Fruit fly (Drosophila melanogaster) whole organism, embryonic: Measurements from ENCODE around the gene E23.

Experiments
- Bgb ChIP-seq: fragments of 200-800 bp; sonication (Bioruptor generic); IDR thresholded peaks from 2 replicates; pipeline ENCODE4 v1.3.6; 2022; ENCODE audit warnings: missing biosample characterization, missing genetic modification characterization; ENCODE audit not compliant: partially characterized antibody
- Blimp-1 ChIP-seq: fragments of 200-800 bp; sonication (Bioruptor generic); optimal IDR thresholded peaks from 3 replicates; lab custom pipeline; 2018; ENCODE audit warnings: missing biosample characterization, missing genetic modification characterization, mild to moderate bottlenecking, moderate library complexity, missing genetic modification reagents
- CG11695 ChIP-seq: fragments of 200-800 bp; sonication (Bioruptor generic); IDR thresholded peaks from 3 replicates; pipeline ENCODE4 v1.3.6; 2022; ENCODE audit warnings: missing biosample characterization, missing genetic modification characterization
- CG12104 ChIP-seq: fragments of 200-800 bp; sonication (Bioruptor generic); optimal IDR thresholded peaks from 3 replicates; lab custom pipeline; 2016; ENCODE audit warnings: missing biosample characterization, missing genetic modification characterization
- CG13287 ChIP-seq: fragments of 200-800 bp; sonication (Bioruptor generic); IDR thresholded peaks from 2 replicates; pipeline ENCODE4 v1.3.6; 2022; ENCODE audit warnings: missing biosample characterization, missing genetic modification characterization; ENCODE audit not compliant: partially characterized antibody
- CG13296 ChIP-seq: fragments of 200-800 bp; sonication (Bioruptor generic); optimal IDR thresholded peaks from 3 replicates; lab custom pipeline; 2018; ENCODE audit warnings: missing biosample characterization, mild to moderate bottlenecking, missing genetic modification characterization
- CG15696 ChIP-seq: fragments of 200-800 bp; sonication (Bioruptor generic); optimal IDR thresholded peaks from 2 replicates; lab custom pipeline; 2019; ENCODE audit warnings: missing biosample characterization, mild to moderate bottlenecking, missing genetic modification characterization, moderate library complexity
- CG1602 ChIP-seq: fragments of 200-800 bp; sonication (Bioruptor generic); optimal IDR thresholded peaks from 3 replicates; lab custom pipeline; 2016; ENCODE audit warnings: missing biosample characterization, missing genetic modification characterization
- CG1603 ChIP-seq: fragments of 200-800 bp; sonication (Bioruptor generic); optimal IDR thresholded peaks from 2 replicates; lab custom pipeline; 2019; ENCODE audit warnings: missing biosample characterization, mild to moderate bottlenecking, missing genetic modification characterization, moderate library complexity
- CG17829 ChIP-seq: fragments of 200-800 bp; optimal IDR thresholded peaks from 2 replicates; lab custom pipeline; 2019; ENCODE audit warnings: missing biosample characterization, mild to moderate bottlenecking, missing genetic modification characterization, moderate library complexity
- CG30020 ChIP-seq: fragments of 200-800 bp; optimal IDR thresholded peaks from 2 replicates; lab custom pipeline; 2019; ENCODE audit warnings: missing biosample characterization, mild to moderate bottlenecking, missing genetic modification characterization, moderate library complexity
- CG31224 ChIP-seq: fragments of 200-800 bp; sonication (Bioruptor generic); IDR thresholded peaks from 2 replicates; pipeline ENCODE4 v1.3.6; 2022; ENCODE audit warnings: missing biosample characterization, missing genetic modification characterization
- CG33557 ChIP-seq: fragments of 200-800 bp; sonication (Bioruptor generic); optimal IDR thresholded peaks from 2 replicates; lab custom pipeline; 2019; ENCODE audit warnings: missing biosample characterization, mild to moderate bottlenecking, missing genetic modification characterization, moderate library complexity
- CG3995 ChIP-seq: fragments of 200-800 bp; sonication (Bioruptor generic); optimal IDR thresholded peaks from 3 replicates; lab custom pipeline; 2016; ENCODE audit warnings: missing biosample characterization, missing genetic modification characterization
- CG4854 ChIP-seq: fragments of 200-800 bp; sonication (Bioruptor generic); optimal IDR thresholded peaks from 2 replicates; lab custom pipeline; 2016; ENCODE audit warnings: missing biosample characterization, missing genetic modification characterization, inconsistent platforms
- CG6689 ChIP-seq: fragments of 200-800 bp; sonication (Bioruptor generic); IDR thresholded peaks from 2 replicates; pipeline ENCODE4 v1.3.6; 2022; ENCODE audit warnings: missing biosample characterization, missing genetic modification characterization
- CoRest ChIP-seq: fragments of 200-800 bp; sonication (Bioruptor generic); optimal IDR thresholded peaks from 3 replicates; lab custom pipeline; 2018; ENCODE audit warnings: missing biosample characterization, mild to moderate bottlenecking, missing genetic modification characterization, moderate library complexity
- D ChIP-seq, 2 experiments: fragments of 200-800 bp in 1 of 2; fragments of >200 bp in 1 of 2; sonication (Bioruptor generic) in 1 of 2; optimal IDR thresholded peaks; 2 replicates in 1 of 2; 3 replicates in 1 of 2; lab custom pipeline; 2017; ENCODE audit warnings: mild to moderate bottlenecking in 1 of 2, missing biosample characterization in 1 of 2, missing genetic modification characterization in 1 of 2, missing genetic modification reagents in 1 of 2
- Dll ChIP-seq: fragments of 200-800 bp; sonication (Bioruptor generic); IDR thresholded peaks from 4 replicates; pipeline ENCODE4 v1.3.6; 2022; ENCODE audit warnings: missing biosample characterization, missing genetic modification characterization; ENCODE audit not compliant: partially characterized antibody
- HLH54F ChIP-seq: fragments of 200-800 bp; sonication (Bioruptor generic); optimal IDR thresholded peaks from 3 replicates; lab custom pipeline; 2016; ENCODE audit warnings: missing biosample characterization, missing genetic modification characterization
- HLHmδ ChIP-seq: fragments of 200-800 bp; sonication (Bioruptor generic); optimal IDR thresholded peaks from 2 replicates; lab custom pipeline; 2018; ENCODE audit warnings: missing biosample characterization, mild to moderate bottlenecking, missing genetic modification characterization, moderate library complexity
- HmgZ ChIP-seq: fragments of 200-800 bp; sonication (Bioruptor generic); optimal IDR thresholded peaks from 2 replicates; lab custom pipeline; 2018; ENCODE audit warnings: missing biosample characterization, mild to moderate bottlenecking, missing genetic modification characterization
- Hr78 ChIP-seq, 2 experiments: fragments of 200-800 bp in 1 of 2; fragments of >200 bp in 1 of 2; sonication (Bioruptor generic) in 1 of 2; optimal IDR thresholded peaks; 2 replicates each; lab custom pipeline; 2017 to 2019; ENCODE audit warnings: missing biosample characterization in 2 of 2, missing genetic modification characterization in 2 of 2, mild to moderate bottlenecking in 1 of 2, moderate library complexity in 1 of 2
- Myb ChIP-seq: fragments of 200-800 bp; sonication (Bioruptor generic); optimal IDR thresholded peaks from 2 replicates; lab custom pipeline; 2016; ENCODE audit warnings: missing biosample characterization, missing genetic modification characterization
- Taf1 ChIP-seq: fragments of 200-800 bp; sonication (Bioruptor generic); IDR thresholded peaks from 2 replicates; pipeline ENCODE4 v1.3.6; 2022; ENCODE audit warnings: missing biosample characterization, missing genetic modification characterization
- ab ChIP-seq: fragments of 200-800 bp; sonication (Bioruptor generic); optimal IDR thresholded peaks from 2 replicates; lab custom pipeline; 2016; ENCODE audit warnings: missing biosample characterization, missing genetic modification characterization
- fd64A ChIP-seq: fragments of 200-800 bp; sonication (Bioruptor generic); optimal IDR thresholded peaks from 3 replicates; lab custom pipeline; 2018; ENCODE audit warnings: missing biosample characterization, mild to moderate bottlenecking, missing genetic modification characterization
- fu2 ChIP-seq: fragments of 200-800 bp; sonication (Bioruptor generic); optimal IDR thresholded peaks from 2 replicates; lab custom pipeline; 2016; ENCODE audit warnings: missing biosample characterization, missing genetic modification characterization
- gfzf ChIP-seq: fragments of 200-800 bp; sonication (Bioruptor generic); optimal IDR thresholded peaks from 2 replicates; lab custom pipeline; 2016; ENCODE audit warnings: missing biosample characterization, mild to moderate bottlenecking, missing genetic modification characterization, moderate library complexity
- ham ChIP-seq: fragments of 200-800 bp; sonication (Bioruptor generic); IDR thresholded peaks from 2 replicates; pipeline ENCODE4 v1.3.6; 2022; ENCODE audit warnings: missing biosample characterization, missing genetic modification characterization
- hbn ChIP-seq: fragments of 200-800 bp; sonication (Bioruptor generic); IDR thresholded peaks from 2 replicates; pipeline ENCODE4 v1.3.6; 2022; ENCODE audit warnings: missing biosample characterization, missing genetic modification characterization; ENCODE audit not compliant: partially characterized antibody
- hkb ChIP-seq, 2 experiments: fragments of 200-800 bp in 1 of 2; fragments of >200 bp in 1 of 2; sonication (Bioruptor generic) in 1 of 2; IDR thresholded peaks in 1 of 2; optimal IDR thresholded peaks in 1 of 2; 2 replicates each; pipeline versions ENCODE4 v1.3.6 to Lab custom; 2017 to 2022; ENCODE audit warnings: missing biosample characterization in 1 of 2, missing genetic modification characterization in 1 of 2
- hth ChIP-seq: fragments of >200 bp; optimal IDR thresholded peaks from 2 replicates; lab custom pipeline; 2017; ENCODE audit warnings: inconsistent platforms
- nmo ChIP-seq: fragments of 200-800 bp; sonication (Bioruptor generic); optimal IDR thresholded peaks from 2 replicates; lab custom pipeline; 2018; ENCODE audit warnings: missing biosample characterization, mild to moderate bottlenecking, missing genetic modification characterization, moderate library complexity
- pan ChIP-seq, 4 experiments: fragments of >200 bp in 3 of 4; fragments of 200-800 bp in 1 of 4; sonication (Bioruptor generic) in 1 of 4; optimal IDR thresholded peaks in 3 of 4; IDR thresholded peaks in 1 of 4; 2 replicates each; pipeline versions ENCODE4 v1.3.6 to Lab custom; 2017 to 2022; ENCODE audit warnings: missing biosample characterization in 2 of 4, missing genetic modification characterization in 2 of 4, mixed read lengths in 1 of 4
- pita ChIP-seq: fragments of 200-800 bp; sonication (Bioruptor generic); optimal IDR thresholded peaks from 2 replicates; lab custom pipeline; 2017; ENCODE audit warnings: missing biosample characterization, mild to moderate bottlenecking, missing genetic modification characterization
- pum ChIP-seq: fragments of 200-800 bp; sonication (Bioruptor generic); optimal IDR thresholded peaks from 2 replicates; lab custom pipeline; 2016; ENCODE audit warnings: missing biosample characterization, missing genetic modification characterization
- salm ChIP-seq: fragments of 200-800 bp; sonication (Bioruptor generic); optimal IDR thresholded peaks from 2 replicates; lab custom pipeline; 2018; ENCODE audit warnings: missing biosample characterization, mild to moderate bottlenecking, missing genetic modification characterization
- sd ChIP-seq: fragments of 200-800 bp; sonication (Bioruptor generic); optimal IDR thresholded peaks from 3 replicates; lab custom pipeline; 2018; ENCODE audit warnings: missing biosample characterization, mild to moderate bottlenecking, missing genetic modification characterization, moderate library complexity
- ssp ChIP-seq: fragments of 200-800 bp; sonication (Bioruptor generic); IDR thresholded peaks from 2 replicates; pipeline ENCODE4 v1.3.6; 2022; ENCODE audit warnings: missing biosample characterization, missing genetic modification characterization
- tna ChIP-seq: fragments of 200-800 bp; sonication (Bioruptor generic); IDR thresholded peaks from 2 replicates; pipeline ENCODE4 v1.3.6; 2022; ENCODE audit warnings: missing biosample characterization, missing genetic modification characterization; ENCODE audit not compliant: partially characterized antibody
- trem ChIP-seq: fragments of 200-800 bp; optimal IDR thresholded peaks from 3 replicates; lab custom pipeline; 2019; ENCODE audit warnings: missing biosample characterization, mild to moderate bottlenecking, missing genetic modification characterization, moderate library complexity
- vfl ChIP-seq: fragments of 200-800 bp; sonication (Bioruptor generic); optimal IDR thresholded peaks from 2 replicates; lab custom pipeline; 2016; ENCODE audit warnings: missing biosample characterization, missing genetic modification characterization
- vvl ChIP-seq: fragments of 200-800 bp; sonication (Bioruptor generic); IDR thresholded peaks from 2 replicates; pipeline ENCODE4 v1.3.6; 2022; ENCODE audit warnings: missing biosample characterization, missing genetic modification characterization

E23 gene

DNA sequence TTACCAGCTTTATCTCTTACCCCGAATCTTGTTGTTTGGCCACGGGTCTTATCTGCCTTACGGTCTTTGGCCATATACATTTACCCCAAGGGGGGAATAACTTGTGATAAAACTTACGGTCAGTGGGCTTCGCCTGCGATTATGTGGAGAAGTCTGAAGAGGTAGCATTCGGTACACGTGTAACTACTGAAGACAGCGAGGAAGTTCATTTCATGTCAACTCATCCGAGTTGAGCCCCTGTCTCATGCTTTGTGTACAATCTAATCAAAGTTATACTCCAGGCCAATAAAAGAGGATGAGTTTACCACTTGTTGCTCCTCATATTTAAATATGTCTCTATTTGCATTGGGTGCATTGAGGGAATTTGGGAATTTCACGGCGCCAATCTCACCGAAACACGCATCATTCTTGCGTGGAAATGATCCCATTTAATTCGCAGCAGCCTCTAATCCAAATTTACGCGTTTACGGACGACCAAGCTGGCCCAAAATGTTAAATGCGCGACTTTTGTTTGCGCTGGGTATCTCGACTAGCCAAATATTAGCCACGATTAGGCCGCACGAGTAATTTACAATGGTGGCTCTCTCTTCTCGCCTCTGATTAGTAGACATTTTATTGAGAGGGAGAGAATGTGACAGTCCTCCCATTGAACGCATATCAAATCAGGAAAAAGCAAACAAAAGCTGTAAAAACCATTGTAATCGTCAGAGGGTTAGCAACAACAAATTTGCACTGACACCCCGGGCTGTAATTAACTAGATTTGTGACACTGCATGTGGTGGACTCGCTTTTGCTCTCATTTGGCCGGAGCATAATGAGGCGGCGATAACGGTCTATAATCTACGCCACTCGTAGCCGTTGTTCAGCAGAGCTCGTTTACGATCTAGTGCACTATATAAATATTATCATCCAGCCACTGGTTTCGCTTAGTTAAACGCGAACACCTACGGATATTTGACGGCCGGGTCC, 31.0 kb downstream of the E23 start, which contains the start of gene CG33281 (continued):
- TF ChIP-seq pita (GFP tag; lab: Kevin White, UChicago) (no peak), CG30020 (tag; lab: Kevin White, UChicago) (no peak), CoRest (tag; lab: Kevin White, UChicago) (no peak), salm (tag; lab: Kevin White, UChicago) (no peak), CG17829 (tag; lab: Kevin White, UChicago) (no peak), ab (no peak), hkb (optimal IDR thresholded peaks at IDR 0.05; lab: Kevin White, UChicago) (no peak), hkb (GFP tag; IDR thresholded peaks at IDR 0.05; lab: Robert Waterston, UW) (no peak), vfl (GFP tag; lab: Kevin White, UChicago) (no peak), sd (no peak), CG33557 (GFP tag; lab: Kevin White, UChicago) (no peak), Taf1 (GFP tag; lab: Robert Waterston, UW) (no peak), fd64A (GFP tag; lab: Kevin White, UChicago) (peak; percentile 70), CG12104 (GFP tag; lab: Kevin White, UChicago) (no peak), HLHmδ (GFP tag; lab: Kevin White, UChicago) (no peak), trem (tag; lab: Kevin White, UChicago) (no peak)

- no peak for TF ChIP-seq pan (optimal IDR thresholded peaks at IDR 0.05; lab: Kevin White, UChicago)
- TF ChIP-seq pan (GFP tag; optimal IDR thresholded peaks at IDR 0.05 in 1 of 2, IDR thresholded peaks at IDR 0.05 in 1 of 2): no peak
- no peak for TF ChIP-seq HLH54F (GFP tag; lab: Kevin White, UChicago)
- TF ChIP-seq CG6689 (GFP tag; lab: Robert Waterston, UW): no peak
- peak; percentile 87 for TF ChIP-seq CG13287 (GFP tag; lab: Robert Waterston, UW)
- no peak for TF ChIP-seq CG1602 (GFP tag; lab: Kevin White, UChicago)
- TF ChIP-seq vvl (GFP tag; lab: Robert Waterston, UW): no peak
- no peak for TF ChIP-seq D (optimal IDR thresholded peaks at IDR 0.05; lab: Kevin White, UChicago)
- no peak for TF ChIP-seq D (GFP tag; optimal IDR thresholded peaks at IDR 0.05; lab: Kevin White, UChicago)
- no peak for TF ChIP-seq CG11695 (GFP tag; lab: Robert Waterston, UW)
- no peak for TF ChIP-seq hth (lab: Kevin White, UChicago)
- TF ChIP-seq CG3995 (GFP tag; lab: Kevin White, UChicago): peak; percentile 67
- TF ChIP-seq Dll (GFP tag; lab: Robert Waterston, UW): peak; percentile 83
- TF ChIP-seq Blimp-1: peak; percentile 94
- TF ChIP-seq CG1603: peak; percentile 71
- peak; percentile 94 for TF ChIP-seq Bgb (GFP tag; lab: Robert Waterston, UW)
- no peak for TF ChIP-seq CG15696 (tag; lab: Kevin White, UChicago)
- no peak for TF ChIP-seq CG13296 (GFP tag; lab: Kevin White, UChicago)
- TF ChIP-seq hbn (GFP tag; lab: Robert Waterston, UW): peak; percentile 58
- TF ChIP-seq CoRest (tag; lab: Kevin White, UChicago): peak; percentile 51
- peak; percentile 98 for TF ChIP-seq ssp
- no peak for TF ChIP-seq CG4854 (GFP tag; lab: Kevin White, UChicago)
- no peak for TF ChIP-seq ham (GFP tag; lab: Robert Waterston, UW)
- peak; percentile 44 for TF ChIP-seq HmgZ (tag; lab: Kevin White, UChicago)
- TF ChIP-seq nmo: peak; percentile 26
- no peak for TF ChIP-seq CG31224 (GFP tag; lab: Robert Waterston, UW)
- TF ChIP-seq gfzf (GFP tag; lab: Kevin White, UChicago): peak; percentile 40
- TF ChIP-seq pum (GFP tag; lab: Kevin White, UChicago): no peak
- no peak for TF ChIP-seq Hr78 (GFP tag; optimal IDR thresholded peaks at IDR 0.05; lab: Kevin White, UChicago)
- peak; percentile 94 for TF ChIP-seq tna (GFP tag; lab: Robert Waterston, UW)
- TF ChIP-seq Myb (GFP tag; lab: Kevin White, UChicago): peak; percentile 72
- TF ChIP-seq fu2 (GFP tag; lab: Kevin White, UChicago): no peak
- no peak for TF ChIP-seq fd64A (GFP tag; lab: Kevin White, UChicago)
Observed at dm6 chr2L:3319731-3320295, 34.8 kb downstream of the E23 start, which contains the start of the genes Fign and CG8837. Gene Fign (minus strand): TSS chr2L:3319872. Gene CG8837 (plus strand): TSS chr2L:3320245.
